Worm (Caenorhabditis elegans) whole organism, L4 larva: ENCODE measurements around the gene mtrr-1.

Experiments
- ceh-82 ChIP-seq: sonication (generic microtip); optimal IDR thresholded peaks from 2 replicates; lab custom pipeline; 2017; ENCODE audit warnings: missing biosample characterization, missing genetic modification characterization
- daf-12 ChIP-seq: fragments of 150-350 bp; optimal IDR thresholded peaks from 2 replicates; lab custom pipeline; 2014; ENCODE audit warnings: missing biosample characterization, missing genetic modification reagents, missing genetic modification characterization
- daf-8 ChIP-seq: fragments of 200-800 bp; sonication (Bioruptor generic); IDR thresholded peaks from 2 replicates; pipeline ENCODE4 v1.3.6; 2022; ENCODE audit warnings: missing genetic modification characterization, missing compliant biosample characterization
- hmg-1.1 ChIP-seq: fragments of 200-800 bp; sonication (Bioruptor generic); IDR thresholded peaks from 2 replicates; pipeline ENCODE4 v1.3.6; 2022; ENCODE audit warnings: missing genetic modification reagents, missing genetic modification characterization, missing compliant biosample characterization
- lin-38 ChIP-seq: fragments of 200-800 bp; sonication (Bioruptor generic); IDR thresholded peaks from 2 replicates; pipeline ENCODE4 v1.3.6; 2022; ENCODE audit warnings: missing genetic modification reagents, missing genetic modification characterization, missing compliant biosample characterization
- mxl-2 ChIP-seq: fragments of 200-800 bp; sonication (Bioruptor generic); conservative IDR thresholded peaks from 2 replicates; pipeline ENCODE4 v1.3.6; 2022; ENCODE audit warnings: missing genetic modification reagents, missing genetic modification characterization, missing compliant biosample characterization
- pha-4 ChIP-seq, 2 experiments: fragments of 150-350 bp in 1 of 2; fragments of 200-800 bp in 1 of 2; sonication (Bioruptor generic) in 1 of 2; IDR thresholded peaks in 1 of 2; optimal IDR thresholded peaks in 1 of 2; 2 replicates each; pipeline versions ENCODE4 v1.3.6 to Lab custom; 2014 to 2022; ENCODE audit warnings: missing genetic modification characterization in 2 of 2, missing genetic modification reagents in 2 of 2, missing biosample characterization in 1 of 2, missing compliant biosample characterization in 1 of 2
- skn-1 ChIP-seq: fragments of 150-350 bp; optimal IDR thresholded peaks from 2 replicates; lab custom pipeline; 2014; ENCODE audit warnings: missing biosample characterization, missing genetic modification characterization
- zag-1 ChIP-seq: fragments of 150-350 bp; optimal IDR thresholded peaks from 2 replicates; lab custom pipeline; 2014; ENCODE audit warnings: missing biosample characterization, missing genetic modification characterization

DNA sequence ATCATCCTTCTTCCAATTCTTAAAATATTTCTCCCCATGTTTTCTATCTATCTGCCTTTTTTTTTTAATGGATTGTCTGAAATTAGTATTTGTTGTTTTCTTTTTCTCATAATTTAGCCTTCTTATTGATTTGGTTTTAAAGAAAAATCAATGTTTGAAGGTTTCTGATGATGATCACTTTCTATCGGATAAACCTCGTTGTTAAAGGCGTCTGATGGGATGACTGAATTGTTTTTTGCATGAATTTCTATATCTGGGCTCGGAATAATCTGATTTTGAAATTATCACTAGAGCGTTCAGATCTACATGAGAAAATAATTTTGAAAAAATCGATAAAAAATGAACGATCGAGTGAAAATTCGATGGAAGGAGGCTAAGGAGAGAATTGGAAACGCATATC is 47.9 kb downstream of the mtrr-1 start, which contains the start of gene scp-1:
- TF ChIP-seq ceh-82 (tag; lab: Kevin White, UChicago) (no peak), pha-4 (GFP tag; IDR thresholded peaks at IDR 0.05; lab: Robert Waterston, UW) (no peak), pha-4 (tag; optimal IDR thresholded peaks at IDR 0.05; lab: Kevin White, UChicago) (no peak), mxl-2 (GFP tag; lab: Robert Waterston, UW) (no peak), daf-12 (tag; lab: Kevin White, UChicago) (no peak), zag-1 (tag; lab: Kevin White, UChicago) (no peak), daf-8 (GFP tag; lab: Robert Waterston, UW) (no peak), hmg-1.1 (no peak), skn-1 (tag; lab: Kevin White, UChicago) (no peak), lin-38 (GFP tag; lab: Robert Waterston, UW) (no peak)
